Fruit fly (Drosophila melanogaster): ENCODE data around the gene CG13995.

The CG13995 gene

dm6 chr2L:6088371-6089365 lies 34.6 kb downstream of the CG13995 start:
- TF ChIP-seq CTCF (optimal IDR thresholded peaks at IDR 0.05): no peak
- no peak for TF ChIP-seq CG8478 (optimal IDR thresholded peaks at IDR 0.05)

DNA sequence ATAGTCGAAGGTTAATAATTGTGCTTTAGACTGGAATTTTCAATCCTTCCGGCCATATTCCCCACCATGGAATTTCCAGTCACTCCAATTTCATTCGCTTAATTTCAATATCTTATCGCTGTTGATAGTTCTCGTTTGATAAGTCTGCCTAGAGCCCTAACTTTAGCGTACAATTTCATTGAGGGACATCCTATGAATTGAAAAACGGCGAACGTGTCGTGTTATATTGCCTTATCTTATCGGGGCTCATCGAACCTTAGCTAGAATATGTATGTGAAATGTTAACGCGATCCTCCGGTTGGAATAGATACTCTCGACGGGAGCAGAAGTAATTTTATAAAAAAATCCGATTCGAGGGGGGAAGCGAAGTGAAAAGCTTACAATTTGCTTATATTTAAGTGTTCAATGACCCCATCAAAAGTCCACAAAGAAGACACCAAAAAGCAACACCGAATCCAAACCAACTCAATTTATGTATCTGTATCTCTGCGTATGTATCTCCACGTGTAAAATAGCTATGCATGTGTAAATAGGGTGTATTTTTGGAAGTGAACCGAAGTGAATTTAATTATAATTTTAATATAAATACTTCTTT lies 35.6 kb downstream of the CG13995 start:
- no peak for TF ChIP-seq CTCF (optimal IDR thresholded peaks at IDR 0.05)
- TF ChIP-seq CG8478 (optimal IDR thresholded peaks at IDR 0.05): no peak

- TF ChIP-seq CTCF (optimal IDR thresholded peaks at IDR 0.05): no peak
- TF ChIP-seq CG8478 (optimal IDR thresholded peaks at IDR 0.05): no peak
These were observed 36.3 kb downstream of the CG13995 start for dm6 chr2L:6090365-6090764.

- TF ChIP-seq CG8478 (optimal IDR thresholded peaks at IDR 0.05) (no peak), CTCF (optimal IDR thresholded peaks at IDR 0.05) (peak in 1 of 2 experiments; percentile 19)
These were observed 36.9 kb downstream of the CG13995 start, which contains the start of gene CG45075 for dm6 chr2L:6090786-6091716. Gene CG45075, plus strand, starts transcription at chr2L:6091412.

- TF ChIP-seq CG8478 (optimal IDR thresholded peaks at IDR 0.05) (no peak), CTCF (optimal IDR thresholded peaks at IDR 0.05) (no peak)
These were observed 38.2 kb downstream of the CG13995 start for dm6 chr2L:6092300-6092699.

DNA sequence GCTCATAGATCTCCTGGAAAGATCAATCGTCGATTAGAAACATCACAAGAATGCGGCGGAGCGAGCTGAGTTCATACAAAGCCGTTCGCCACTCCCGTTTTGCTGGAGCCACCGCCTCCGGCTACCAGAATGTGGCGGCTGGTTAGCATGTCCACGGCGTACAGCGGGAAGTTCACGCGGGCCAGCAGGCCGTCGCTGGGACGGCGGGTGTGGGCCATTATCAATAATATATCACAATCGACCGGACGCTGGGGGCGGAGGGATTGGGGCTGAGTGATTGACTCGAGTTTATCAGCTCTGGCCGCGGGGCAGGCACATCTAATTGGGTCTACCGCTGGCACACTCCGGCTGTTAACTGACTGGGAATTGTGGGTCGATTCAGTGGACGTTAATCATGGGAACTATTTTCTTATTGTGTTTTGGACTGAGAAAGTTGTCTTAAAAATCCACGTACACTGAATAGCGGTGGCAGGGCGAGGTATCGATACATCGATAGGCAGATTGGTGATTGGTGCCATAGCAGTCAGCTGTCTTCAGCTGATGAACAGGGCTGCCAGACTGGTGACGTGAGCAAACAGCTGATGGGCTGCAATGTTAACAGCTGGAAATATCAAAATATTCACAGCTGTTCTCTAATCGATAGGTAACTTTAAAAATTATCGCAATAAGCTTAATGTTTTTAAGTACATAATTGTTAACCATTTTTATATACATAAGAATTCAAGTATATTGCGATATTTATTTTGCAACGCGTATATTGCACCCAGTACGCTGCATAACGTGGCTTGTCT lies 44.6 kb downstream of the CG13995 start, which contains the start of gene CG9175:
Gene CG9175 (minus strand): TSS at position 488 of the 791 bp plus-strand sequence.
- TF ChIP-seq CG8478 (optimal IDR thresholded peaks at IDR 0.05): no peak
- TF ChIP-seq CTCF (optimal IDR thresholded peaks at IDR 0.05): peak; percentile 0 to 37

- no peak for TF ChIP-seq CG8478 (optimal IDR thresholded peaks at IDR 0.05)
- TF ChIP-seq CTCF (optimal IDR thresholded peaks at IDR 0.05): no peak
These were observed 45.2 kb downstream of the CG13995 start for dm6 chr2L:6099270-6099644.

DNA sequence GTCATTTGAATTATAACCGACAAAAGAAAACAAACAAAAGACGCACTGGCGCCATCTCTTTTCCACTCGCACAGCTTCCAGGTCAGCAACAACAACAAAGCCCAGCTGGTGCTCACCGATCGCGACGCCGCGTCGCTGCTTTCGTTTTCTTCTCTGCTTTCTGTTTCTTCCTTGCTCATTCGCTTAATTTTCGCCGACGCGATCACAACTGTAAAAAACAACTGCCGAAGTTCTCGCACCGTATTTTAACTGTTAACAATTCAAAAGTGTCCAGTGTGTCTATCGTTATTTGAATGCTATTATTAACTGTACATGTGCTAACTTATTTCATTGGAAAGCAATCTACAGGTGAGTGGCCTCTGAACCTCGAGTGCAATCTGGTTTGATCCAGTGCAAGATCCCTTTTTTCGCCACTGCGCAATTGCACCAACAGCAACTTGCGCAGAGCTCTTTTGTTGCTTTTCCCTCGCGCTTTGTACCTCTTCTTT lies 46.1 kb downstream of the CG13995 start, which contains the start of gene stai:
Gene stai (plus strand): TSS at position 176 of the 488 bp plus-strand sequence.
- TF ChIP-seq CTCF (optimal IDR thresholded peaks at IDR 0.05) (no peak), CG8478 (optimal IDR thresholded peaks at IDR 0.05) (no peak)

DNA sequence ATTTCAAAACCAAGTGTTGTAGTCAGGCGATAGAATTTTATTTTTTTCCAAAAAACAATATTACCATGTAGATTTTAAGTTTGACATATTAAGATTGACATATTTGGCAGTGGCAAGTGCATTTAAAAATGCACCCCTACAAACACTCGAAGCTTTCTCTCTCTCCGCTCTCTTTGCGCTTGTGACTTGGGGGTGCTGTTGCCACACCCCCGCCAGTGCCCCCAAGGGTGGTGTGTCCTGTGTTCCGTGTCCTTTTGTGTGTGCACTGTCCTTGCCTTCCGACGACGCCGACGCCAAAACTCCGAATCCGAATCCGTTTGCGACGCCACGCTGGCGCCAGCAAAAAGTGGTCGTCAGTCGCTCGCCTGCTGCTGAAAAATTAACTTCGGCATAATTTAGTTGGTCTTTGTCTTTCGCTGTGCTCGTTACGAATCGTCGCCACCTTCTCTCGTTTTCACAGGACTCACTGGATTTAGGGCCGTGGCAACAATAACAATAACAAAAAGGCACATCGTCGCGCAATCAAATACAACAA lies 55.3 kb downstream of the CG13995 start:
- TF ChIP-seq CG8478 (optimal IDR thresholded peaks at IDR 0.05) (no peak), CTCF (optimal IDR thresholded peaks at IDR 0.05) (no peak)
